Fruit fly (Drosophila melanogaster) whole organism, embryonic: ENCODE data around the gene CG33772.

Source experiments
- Aef1 ChIP-seq: fragments of 200-800 bp; sonication (Bioruptor generic); IDR thresholded peaks from 3 replicates; pipeline ENCODE4 v1.3.6; 2022; ENCODE audit warnings: missing biosample characterization, missing genetic modification characterization
- Atf3 ChIP-seq: fragments of 200-800 bp; sonication (Bioruptor generic); optimal IDR thresholded peaks from 3 replicates; lab custom pipeline; 2016; ENCODE audit warnings: missing biosample characterization, missing genetic modification characterization
- BEAF-32 ChIP-seq: fragments of 200-800 bp; sonication (Bioruptor generic); optimal IDR thresholded peaks from 3 replicates; lab custom pipeline; 2017; ENCODE audit warnings: missing biosample characterization, missing genetic modification characterization, mild to moderate bottlenecking, moderate library complexity, missing genetic modification reagents
- Bdp1 ChIP-seq: fragments of 200-800 bp; sonication (Bioruptor generic); optimal IDR thresholded peaks from 3 replicates; lab custom pipeline; 2016; ENCODE audit warnings: missing biosample characterization, missing genetic modification characterization
- CG12236 ChIP-seq: fragments of 200-800 bp; sonication (Bioruptor generic); optimal IDR thresholded peaks from 2 replicates; lab custom pipeline; 2016; ENCODE audit warnings: missing biosample characterization, missing genetic modification characterization
- CG12391 ChIP-seq: fragments of 200-800 bp; sonication (Bioruptor generic); optimal IDR thresholded peaks from 3 replicates; lab custom pipeline; 2018; ENCODE audit warnings: missing biosample characterization, mild to moderate bottlenecking, missing genetic modification characterization, moderate library complexity
- CG12769 ChIP-seq: fragments of 200-800 bp; sonication (Bioruptor generic); optimal IDR thresholded peaks from 2 replicates; lab custom pipeline; 2019; ENCODE audit warnings: missing biosample characterization, mild to moderate bottlenecking, missing genetic modification characterization, moderate library complexity
- CG13894 ChIP-seq: fragments of 200-800 bp; sonication (Bioruptor generic); optimal IDR thresholded peaks from 3 replicates; lab custom pipeline; 2018; ENCODE audit warnings: missing biosample characterization, mild to moderate bottlenecking, missing genetic modification characterization, moderate library complexity
- CG15011 ChIP-seq: fragments of 200-800 bp; sonication (Bioruptor generic); optimal IDR thresholded peaks from 3 replicates; lab custom pipeline; 2018; ENCODE audit warnings: missing biosample characterization, mild to moderate bottlenecking, missing genetic modification characterization
- CG15479 ChIP-seq: fragments of 200-800 bp; sonication (Bioruptor generic); optimal IDR thresholded peaks from 3 replicates; lab custom pipeline; 2019; ENCODE audit warnings: missing biosample characterization, mild to moderate bottlenecking, missing genetic modification characterization, moderate library complexity
- CG16863 ChIP-seq: fragments of 200-800 bp; sonication (Bioruptor generic); optimal IDR thresholded peaks from 3 replicates; lab custom pipeline; 2016; ENCODE audit warnings: missing biosample characterization, missing genetic modification characterization
- CG17359 ChIP-seq: fragments of 200-800 bp; sonication (Bioruptor generic); optimal IDR thresholded peaks from 3 replicates; lab custom pipeline; 2018; ENCODE audit warnings: missing biosample characterization, mild to moderate bottlenecking, missing genetic modification characterization, moderate library complexity
- CG18764 ChIP-seq: fragments of 200-800 bp; sonication (Bioruptor generic); optimal IDR thresholded peaks from 3 replicates; lab custom pipeline; 2016; ENCODE audit warnings: missing biosample characterization, missing genetic modification characterization
- CG2199 ChIP-seq: fragments of 200-800 bp; sonication (Bioruptor generic); IDR thresholded peaks from 3 replicates; pipeline ENCODE4 v1.3.6; 2022; ENCODE audit warnings: missing biosample characterization, missing genetic modification characterization
- CG31441 ChIP-seq: fragments of 200-800 bp; sonication (Bioruptor generic); IDR thresholded peaks from 2 replicates; pipeline ENCODE4 v1.3.6; 2022; ENCODE audit warnings: missing biosample characterization, missing genetic modification characterization
- Camta ChIP-seq: fragments of 200-800 bp; sonication (Bioruptor generic); optimal IDR thresholded peaks from 2 replicates; lab custom pipeline; 2016; ENCODE audit warnings: missing biosample characterization, missing genetic modification characterization
- D ChIP-seq, 2 experiments: fragments of 200-800 bp in 1 of 2; fragments of >200 bp in 1 of 2; sonication (Bioruptor generic) in 1 of 2; optimal IDR thresholded peaks; 2 replicates in 1 of 2; 3 replicates in 1 of 2; lab custom pipeline; 2017; ENCODE audit warnings: mild to moderate bottlenecking in 1 of 2, missing biosample characterization in 1 of 2, missing genetic modification characterization in 1 of 2, missing genetic modification reagents in 1 of 2
- D19A ChIP-seq: fragments of 200-800 bp; optimal IDR thresholded peaks from 3 replicates; lab custom pipeline; 2019; ENCODE audit warnings: missing biosample characterization, mild to moderate bottlenecking, missing genetic modification characterization, moderate library complexity
- D19B ChIP-seq: fragments of 200-800 bp; sonication (Bioruptor generic); optimal IDR thresholded peaks from 2 replicates; lab custom pipeline; 2017; ENCODE audit warnings: missing biosample characterization, mild to moderate bottlenecking, missing genetic modification characterization
- Drgx ChIP-seq: fragments of 200-800 bp; sonication (Bioruptor generic); IDR thresholded peaks from 2 replicates; pipeline ENCODE4 v1.3.6; 2022; ENCODE audit warnings: missing biosample characterization, missing genetic modification characterization
- Fer2 ChIP-seq: fragments of 200-800 bp; sonication (Bioruptor generic); optimal IDR thresholded peaks from 2 replicates; lab custom pipeline; 2018; ENCODE audit warnings: missing biosample characterization, mild to moderate bottlenecking, missing genetic modification characterization, moderate library complexity
- Hmr ChIP-seq: fragments of 200-800 bp; sonication (Bioruptor generic); optimal IDR thresholded peaks from 3 replicates; lab custom pipeline; 2017; ENCODE audit warnings: mild to moderate bottlenecking, missing biosample characterization, missing genetic modification reagents, missing genetic modification characterization
- Hr39 ChIP-seq: fragments of >200 bp; optimal IDR thresholded peaks from 2 replicates; lab custom pipeline; 2017
- Hsf ChIP-seq: fragments of 200-800 bp; sonication (Bioruptor generic); optimal IDR thresholded peaks from 3 replicates; lab custom pipeline; 2016; ENCODE audit warnings: missing biosample characterization, missing genetic modification characterization
- Kr ChIP-seq: fragments of 200-800 bp; sonication (Bioruptor generic); optimal IDR thresholded peaks from 2 replicates; lab custom pipeline; 2017; ENCODE audit warnings: missing biosample characterization, mild to moderate bottlenecking, missing genetic modification characterization
- Nf-YC ChIP-seq: fragments of 200-800 bp; optimal IDR thresholded peaks from 3 replicates; lab custom pipeline; 2019; ENCODE audit warnings: missing biosample characterization, mild to moderate bottlenecking, missing genetic modification characterization, moderate library complexity
- Opbp ChIP-seq: fragments of 200-800 bp; sonication (Bioruptor generic); IDR thresholded peaks from 3 replicates; pipeline ENCODE4 v1.3.6; 2022; ENCODE audit warnings: missing biosample characterization, missing genetic modification characterization; ENCODE audit not compliant: partially characterized antibody
- ap ChIP-seq: fragments of 200-800 bp; sonication (Bioruptor generic); IDR thresholded peaks from 2 replicates; pipeline ENCODE4 v1.3.6; 2022; ENCODE audit warnings: missing biosample characterization, missing genetic modification characterization
- cg ChIP-seq: fragments of 200-800 bp; sonication (Bioruptor generic); optimal IDR thresholded peaks from 3 replicates; lab custom pipeline; 2019; ENCODE audit warnings: missing biosample characterization, mild to moderate bottlenecking, missing genetic modification characterization, moderate library complexity
- emc ChIP-seq: fragments of 200-800 bp; sonication (Bioruptor generic); optimal IDR thresholded peaks from 2 replicates; lab custom pipeline; 2016; ENCODE audit warnings: missing biosample characterization, missing genetic modification characterization
- ewg ChIP-seq: fragments of 200-800 bp; sonication (Bioruptor generic); optimal IDR thresholded peaks from 3 replicates; lab custom pipeline; 2017; ENCODE audit warnings: mild to moderate bottlenecking, missing biosample characterization, missing genetic modification reagents, missing genetic modification characterization
- fd3F ChIP-seq: fragments of 200-800 bp; sonication (Bioruptor generic); optimal IDR thresholded peaks from 2 replicates; lab custom pipeline; 2018; ENCODE audit warnings: missing biosample characterization, mild to moderate bottlenecking, missing genetic modification characterization, moderate library complexity
- fd96Cb ChIP-seq: fragments of 200-800 bp; sonication (Bioruptor generic); optimal IDR thresholded peaks from 2 replicates; lab custom pipeline; 2018; ENCODE audit warnings: missing biosample characterization, mild to moderate bottlenecking, missing genetic modification characterization, moderate library complexity
- gfzf ChIP-seq: fragments of 200-800 bp; sonication (Bioruptor generic); optimal IDR thresholded peaks from 2 replicates; lab custom pipeline; 2016; ENCODE audit warnings: missing biosample characterization, mild to moderate bottlenecking, missing genetic modification characterization, moderate library complexity
- hbn ChIP-seq: fragments of 200-800 bp; sonication (Bioruptor generic); IDR thresholded peaks from 2 replicates; pipeline ENCODE4 v1.3.6; 2022; ENCODE audit warnings: missing biosample characterization, missing genetic modification characterization; ENCODE audit not compliant: partially characterized antibody
- hth ChIP-seq: fragments of >200 bp; optimal IDR thresholded peaks from 2 replicates; lab custom pipeline; 2017; ENCODE audit warnings: inconsistent platforms
- insv ChIP-seq, 2 experiments: fragments of 200-800 bp; sonication (Bioruptor generic); optimal IDR thresholded peaks; 3 replicates each; lab custom pipeline; 2016 to 2018; ENCODE audit warnings: missing biosample characterization in 2 of 2, missing genetic modification characterization in 2 of 2
- jigr1 ChIP-seq: fragments of 200-800 bp; sonication (Bioruptor generic); IDR thresholded peaks from 3 replicates; pipeline ENCODE4 v1.3.6; 2022; ENCODE audit warnings: missing biosample characterization, missing genetic modification characterization
- lilli ChIP-seq: fragments of 200-800 bp; sonication (Bioruptor generic); optimal IDR thresholded peaks from 3 replicates; lab custom pipeline; 2016; ENCODE audit warnings: missing biosample characterization, missing genetic modification characterization
- pan ChIP-seq, 4 experiments: fragments of >200 bp in 3 of 4; fragments of 200-800 bp in 1 of 4; sonication (Bioruptor generic) in 1 of 4; optimal IDR thresholded peaks in 3 of 4; IDR thresholded peaks in 1 of 4; 2 replicates each; pipeline versions ENCODE4 v1.3.6 to Lab custom; 2017 to 2022; ENCODE audit warnings: missing biosample characterization in 2 of 4, missing genetic modification characterization in 2 of 4, mixed read lengths in 1 of 4
- phol ChIP-seq: fragments of 200-800 bp; sonication (Bioruptor generic); optimal IDR thresholded peaks from 3 replicates; lab custom pipeline; 2018; ENCODE audit warnings: missing biosample characterization, mild to moderate bottlenecking, missing genetic modification characterization, moderate library complexity
- pros ChIP-seq: fragments of 200-800 bp; sonication (Bioruptor generic); optimal IDR thresholded peaks from 3 replicates; lab custom pipeline; 2019; ENCODE audit warnings: missing biosample characterization, mild to moderate bottlenecking, missing genetic modification characterization, moderate library complexity
- pum ChIP-seq: fragments of 200-800 bp; sonication (Bioruptor generic); optimal IDR thresholded peaks from 2 replicates; lab custom pipeline; 2016; ENCODE audit warnings: missing biosample characterization, missing genetic modification characterization
- sisA ChIP-seq: fragments of 200-800 bp; sonication (Bioruptor generic); IDR thresholded peaks from 2 replicates; pipeline ENCODE4 v1.3.6; 2022; ENCODE audit warnings: missing biosample characterization, missing genetic modification characterization
- sr ChIP-seq: fragments of 200-800 bp; sonication (Bioruptor generic); IDR thresholded peaks from 3 replicates; pipeline ENCODE4 v1.3.6; 2022; ENCODE audit warnings: missing biosample characterization, missing genetic modification characterization
- stwl ChIP-seq: fragments of 200-800 bp; sonication (Bioruptor generic); optimal IDR thresholded peaks from 3 replicates; lab custom pipeline; 2018; ENCODE audit warnings: missing biosample characterization, mild to moderate bottlenecking, missing genetic modification characterization, moderate library complexity
- sug ChIP-seq: fragments of 200-800 bp; optimal IDR thresholded peaks from 2 replicates; lab custom pipeline; 2019; ENCODE audit warnings: missing biosample characterization, mild to moderate bottlenecking, missing genetic modification characterization, moderate library complexity
- vfl ChIP-seq: fragments of 200-800 bp; sonication (Bioruptor generic); optimal IDR thresholded peaks from 2 replicates; lab custom pipeline; 2016; ENCODE audit warnings: missing biosample characterization, missing genetic modification characterization
- zfh2 ChIP-seq: fragments of 200-800 bp; sonication (Bioruptor generic); optimal IDR thresholded peaks from 2 replicates; lab custom pipeline; 2016; ENCODE audit warnings: missing biosample characterization, missing genetic modification characterization

The CG33772 gene

dm6 chr3L:22669275-22670006 is 17.1 kb upstream of the CG33772 start, which contains the start of gene Jhbp6 (continued):
- TF ChIP-seq CG17359 (tag; lab: Kevin White, UChicago) = no peak
- TF ChIP-seq D19A (tag; lab: Kevin White, UChicago) = no peak
- TF ChIP-seq gfzf (GFP tag; lab: Kevin White, UChicago) = peak; percentile 23
- TF ChIP-seq ewg = no peak
- no peak for TF ChIP-seq hth (lab: Kevin White, UChicago)
- peak; percentile 2 for TF ChIP-seq Kr (GFP tag; lab: Kevin White, UChicago)
- no peak for TF ChIP-seq Opbp
- no peak for TF ChIP-seq pan (optimal IDR thresholded peaks at IDR 0.05; lab: Kevin White, UChicago)
- TF ChIP-seq pan (GFP tag; optimal IDR thresholded peaks at IDR 0.05 in 1 of 2, IDR thresholded peaks at IDR 0.05 in 1 of 2) = no peak
- no peak for TF ChIP-seq jigr1 (GFP tag; lab: Robert Waterston, UW)
- no peak for TF ChIP-seq CG12236 (GFP tag; lab: Kevin White, UChicago)
- no peak for TF ChIP-seq CG13894 (tag; lab: Kevin White, UChicago)
- TF ChIP-seq sisA (GFP tag; lab: Robert Waterston, UW) = no peak
- TF ChIP-seq Atf3 (GFP tag; lab: Kevin White, UChicago) = no peak
- TF ChIP-seq lilli (GFP tag; lab: Kevin White, UChicago) = peak; percentile 75
- TF ChIP-seq Drgx (GFP tag; lab: Robert Waterston, UW) = no peak
- TF ChIP-seq stwl (tag; lab: Kevin White, UChicago) = peak; percentile 36
- TF ChIP-seq pros (GFP tag; lab: Kevin White, UChicago) = no peak
- no peak for TF ChIP-seq Bdp1 (GFP tag; lab: Kevin White, UChicago)
- no peak for TF ChIP-seq insv (GFP tag; optimal IDR thresholded peaks at IDR 0.05; lab: Kevin White, UChicago)
- no peak for TF ChIP-seq D (optimal IDR thresholded peaks at IDR 0.05; lab: Kevin White, UChicago)
- no peak for TF ChIP-seq D (GFP tag; optimal IDR thresholded peaks at IDR 0.05; lab: Kevin White, UChicago)
- TF ChIP-seq vfl (GFP tag; lab: Kevin White, UChicago) = no peak
- TF ChIP-seq CG12391 (tag; lab: Kevin White, UChicago) = no peak
- TF ChIP-seq sug (tag; lab: Kevin White, UChicago) = peak; percentile 7
- TF ChIP-seq CG2199 = no peak; the same call in 2 of the 3 replicates
- TF ChIP-seq CG15011 (GFP tag; lab: Kevin White, UChicago) = no peak
- no peak for TF ChIP-seq zfh2 (GFP tag; lab: Kevin White, UChicago)
- TF ChIP-seq cg (GFP tag; lab: Kevin White, UChicago) = peak; percentile 10
- TF ChIP-seq Hmr (GFP tag; lab: Kevin White, UChicago) = peak; percentile 21
- TF ChIP-seq CG31441 = no peak
- peak; percentile 30 for TF ChIP-seq CG12769 (tag; lab: Kevin White, UChicago)
- no peak for TF ChIP-seq sr (GFP tag; lab: Robert Waterston, UW)
- TF ChIP-seq fd3F (GFP tag; lab: Kevin White, UChicago) = no peak
- TF ChIP-seq BEAF-32 (GFP tag; lab: Kevin White, UChicago) = peak; percentile 11
- TF ChIP-seq Hr39 = no peak
- TF ChIP-seq emc (GFP tag; lab: Kevin White, UChicago) = no peak
- peak; percentile 54 for TF ChIP-seq CG15479 (GFP tag; lab: Kevin White, UChicago)
- TF ChIP-seq Hsf (GFP tag; lab: Kevin White, UChicago) = no peak
- no peak for TF ChIP-seq phol
- TF ChIP-seq fd96Cb = no peak
- no peak for TF ChIP-seq ap (GFP tag; lab: Robert Waterston, UW)
- no peak for TF ChIP-seq Nf-YC (tag; lab: Kevin White, UChicago)
- no peak for TF ChIP-seq Aef1 (GFP tag; lab: Robert Waterston, UW)
- no peak for TF ChIP-seq hbn (GFP tag; lab: Robert Waterston, UW)
- TF ChIP-seq CG16863 (GFP tag; lab: Kevin White, UChicago) = no peak
- TF ChIP-seq pum (GFP tag; lab: Kevin White, UChicago) = no peak
- no peak for TF ChIP-seq Fer2 (tag; lab: Kevin White, UChicago)
- no peak for TF ChIP-seq D19B (GFP tag; lab: Kevin White, UChicago)
- TF ChIP-seq CG18764 = no peak
- TF ChIP-seq Camta (GFP tag; lab: Kevin White, UChicago) = no peak
